Worm (Caenorhabditis elegans) whole organism, L2 larva: ENCODE results near the gene thn-1.

Source experiments
- ama-1 ChIP-seq: fragments of 150-350 bp; optimal IDR thresholded peaks from 2 replicates; lab custom pipeline; 2018; ENCODE audit warnings: inconsistent platforms
- crh-2 ChIP-seq: sonication (generic microtip); optimal IDR thresholded peaks from 2 replicates; lab custom pipeline; 2017; ENCODE audit warnings: missing biosample characterization, missing genetic modification characterization
- dmd-4 ChIP-seq: sonication (generic microtip); optimal IDR thresholded peaks from 2 replicates; lab custom pipeline; 2017; ENCODE audit warnings: missing biosample characterization, missing genetic modification characterization
- lin-13 ChIP-seq: fragments of 150-350 bp; optimal IDR thresholded peaks from 2 replicates; lab custom pipeline; 2014; ENCODE audit warnings: missing biosample characterization, missing genetic modification reagents, missing genetic modification characterization
- lin-39 ChIP-seq: fragments of 150-350 bp; optimal IDR thresholded peaks from 2 replicates; lab custom pipeline; 2014; ENCODE audit warnings: missing biosample characterization, missing genetic modification reagents, missing genetic modification characterization
- mdl-1 ChIP-seq, 2 experiments: fragments of 150-350 bp in 1 of 2; sonication (generic microtip) in 1 of 2; optimal IDR thresholded peaks; 2 replicates each; lab custom pipeline; 2017; ENCODE audit warnings: missing biosample characterization in 2 of 2, missing genetic modification characterization in 2 of 2
- nhr-11 ChIP-seq: fragments of 150-350 bp; optimal IDR thresholded peaks from 2 replicates; lab custom pipeline; 2014; ENCODE audit warnings: missing biosample characterization, missing genetic modification characterization
- nhr-12 ChIP-seq: fragments of 150-350 bp; optimal IDR thresholded peaks from 2 replicates; lab custom pipeline; 2014; ENCODE audit warnings: missing biosample characterization, missing genetic modification characterization
- nhr-21 ChIP-seq: fragments of 150-350 bp; optimal IDR thresholded peaks from 2 replicates; lab custom pipeline; 2014; ENCODE audit warnings: missing biosample characterization, missing genetic modification characterization
- snpc-4 ChIP-seq: fragments of 150-350 bp; optimal IDR thresholded peaks from 2 replicates; lab custom pipeline; 2014; ENCODE audit warnings: missing biosample characterization, missing genetic modification characterization
- unc-39 ChIP-seq: fragments of 150-350 bp; optimal IDR thresholded peaks from 2 replicates; lab custom pipeline; 2014; ENCODE audit warnings: missing biosample characterization, missing genetic modification characterization

- TF ChIP-seq unc-39 (tag; lab: Kevin White, UChicago), result no peak
- no peak for TF ChIP-seq ama-1 (lab: Kevin White, UChicago)
- no peak for TF ChIP-seq lin-13
- TF ChIP-seq nhr-12 (tag; lab: Kevin White, UChicago), result no peak
- no peak for TF ChIP-seq dmd-4 (tag; lab: Kevin White, UChicago)
- TF ChIP-seq nhr-21 (tag; lab: Kevin White, UChicago), result no peak
- no peak for TF ChIP-seq snpc-4
- no peak for TF ChIP-seq nhr-11 (tag; lab: Kevin White, UChicago)
- TF ChIP-seq crh-2 (tag; lab: Kevin White, UChicago), result no peak
- TF ChIP-seq mdl-1 (tag; optimal IDR thresholded peaks at IDR 0.05; lab: Kevin White, UChicago), result peak in 1 of 2 experiments; percentile 22
- TF ChIP-seq lin-39 (tag; lab: Kevin White, UChicago), result no peak
These were observed 44.6 kb upstream of the thn-1 start for ce11 chrIV:12335248-12335647.
